Fruit fly (Drosophila melanogaster): ENCODE data around the gene Nepl15.

- no peak for TF ChIP-seq Sox100B (GFP tag; optimal IDR thresholded peaks at IDR 0.05)
- no peak for TF ChIP-seq CG4424 (GFP tag; optimal IDR thresholded peaks at IDR 0.05)
- no peak for TF ChIP-seq CG13287 (GFP tag; IDR thresholded peaks at IDR 0.05; ENCODE audit: partially characterized antibody)
- no peak for TF ChIP-seq stwl (tag; optimal IDR thresholded peaks at IDR 0.05)
- TF ChIP-seq Dp (GFP tag; optimal IDR thresholded peaks at IDR 0.05), result no peak
- no peak for TF ChIP-seq H15 (GFP tag; IDR thresholded peaks at IDR 0.05)
- TF ChIP-seq CG9817 (tag; optimal IDR thresholded peaks at IDR 0.05), result no peak
- no peak for TF ChIP-seq trem (tag; optimal IDR thresholded peaks at IDR 0.05)
Measured at dm6 chr3R:22810277-22810676, 44.3 kb upstream of the Nepl15 start.
